Worm (Caenorhabditis elegans) whole organism, L4 larva: ENCODE measurements around the gene C43C3.4.

Experiments used
- F49E8.2 ChIP-seq: sonication (generic microtip); optimal IDR thresholded peaks from 2 replicates; lab custom pipeline; 2016; ENCODE audit warnings: missing compliant biosample characterization, mild to moderate bottlenecking, missing genetic modification characterization, borderline replicate concordance
- ama-1 ChIP-seq: fragments of 150-350 bp; optimal IDR thresholded peaks from 2 replicates; lab custom pipeline; 2014; ENCODE audit warnings: inconsistent platforms, mixed read lengths
- ceh-62 ChIP-seq: sonication (generic microtip); optimal IDR thresholded peaks from 2 replicates; lab custom pipeline; 2017; ENCODE audit warnings: missing biosample characterization, missing genetic modification characterization
- ces-1 ChIP-seq: fragments of 150-350 bp; sonication (generic microtip); optimal IDR thresholded peaks from 4 replicates; lab custom pipeline; 2014; ENCODE audit warnings: missing biosample characterization, missing genetic modification reagents, missing genetic modification characterization
- lin-39 ChIP-seq: fragments of 150-350 bp; optimal IDR thresholded peaks from 2 replicates; lab custom pipeline; 2014; ENCODE audit warnings: missing biosample characterization, missing genetic modification reagents, missing genetic modification characterization
- mep-1 ChIP-seq: fragments of 150-350 bp; sonication (generic microtip); optimal IDR thresholded peaks from 3 replicates; lab custom pipeline; 2014; ENCODE audit warnings: missing biosample characterization, missing genetic modification characterization
- nhr-10 ChIP-seq: fragments of 150-350 bp; optimal IDR thresholded peaks from 2 replicates; lab custom pipeline; 2014; ENCODE audit warnings: missing biosample characterization, missing genetic modification characterization
- nhr-11 ChIP-seq: fragments of 150-350 bp; optimal IDR thresholded peaks from 2 replicates; lab custom pipeline; 2014; ENCODE audit warnings: missing biosample characterization, missing genetic modification characterization
- spr-1 ChIP-seq: sonication (generic microtip); optimal IDR thresholded peaks from 2 replicates; lab custom pipeline; 2016; ENCODE audit warnings: mild to moderate bottlenecking, missing genetic modification characterization, missing compliant biosample characterization
- tra-1 ChIP-seq: fragments of 200-800 bp; sonication (Bioruptor generic); IDR thresholded peaks from 2 replicates; pipeline ENCODE4 v1.3.6; 2022; ENCODE audit warnings: missing genetic modification reagents, missing genetic modification characterization, missing compliant biosample characterization
- unc-130 ChIP-seq: sonication (generic microtip); optimal IDR thresholded peaks from 2 replicates; lab custom pipeline; 2016; ENCODE audit warnings: missing genetic modification reagents, missing genetic modification characterization, missing compliant biosample characterization
- unc-39 ChIP-seq: sonication (generic microtip); optimal IDR thresholded peaks from 2 replicates; lab custom pipeline; 2017; ENCODE audit warnings: missing biosample characterization, missing genetic modification characterization

- TF ChIP-seq unc-130 (GFP tag; lab: Kevin White, UChicago) (no peak), mep-1 (no peak), ceh-62 (tag; lab: Kevin White, UChicago) (no peak), spr-1 (tag; lab: Kevin White, UChicago) (no peak), lin-39 (tag; lab: Kevin White, UChicago) (no peak), nhr-10 (tag; lab: Kevin White, UChicago) (no peak), nhr-11 (tag; lab: Kevin White, UChicago) (no peak), unc-39 (no peak), ces-1 (GFP tag; lab: Kevin White, UChicago) (no peak), ama-1 (lab: Kevin White, UChicago) (no peak), tra-1 (GFP tag; lab: Robert Waterston, UW) (no peak), F49E8.2 (tag; lab: Kevin White, UChicago) (no peak)
Observed at ce11 chrX:9653478-9653877, 21.2 kb downstream of the C43C3.4 start.
